Worm (Caenorhabditis elegans): ENCODE data around the gene C30F2.4.

DNA sequence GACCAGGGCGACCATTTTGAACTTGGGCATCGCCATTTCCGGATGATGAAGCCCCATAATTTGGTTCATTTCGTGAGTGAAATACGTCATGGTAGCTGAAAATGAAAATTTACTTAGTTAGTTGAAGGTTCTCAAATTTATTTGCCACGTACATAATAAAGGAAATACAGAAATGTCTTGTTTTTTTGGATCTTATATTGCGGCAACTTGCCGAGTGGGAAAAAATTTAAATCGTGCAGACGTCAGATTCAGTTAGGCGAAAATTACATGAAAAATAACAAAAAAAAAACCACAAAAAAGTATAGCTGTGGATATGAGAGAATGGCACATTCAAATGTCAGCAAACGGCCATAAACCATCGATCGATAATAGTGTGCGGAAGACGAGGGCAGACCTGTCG lies 17.5 kb downstream of the C30F2.4 start, which contains the start of gene T27A8.2:
- no peak for TF ChIP-seq unc-39 (tag; optimal IDR thresholded peaks at IDR 0.05)
- TF ChIP-seq nhr-76 (tag; optimal IDR thresholded peaks at IDR 0.05) = no peak
- no peak for TF ChIP-seq elt-1 (tag; optimal IDR thresholded peaks at IDR 0.05; ENCODE audit: borderline replicate concordance, insufficient read depth)

All from whole organism, mixed stage, embryonic.